Worm (Caenorhabditis elegans) whole organism, L1 larva: ENCODE data around the gene T07D3.9.

Experiments
- C16A3.4 ChIP-seq: fragments of 150-350 bp; optimal IDR thresholded peaks from 2 replicates; lab custom pipeline; 2014; ENCODE audit warnings: missing biosample characterization, missing genetic modification characterization
- aha-1 ChIP-seq: fragments of 150-350 bp; optimal IDR thresholded peaks from 2 replicates; lab custom pipeline; 2014; ENCODE audit warnings: missing biosample characterization, missing genetic modification characterization
- alr-1 ChIP-seq: fragments of 200-800 bp; sonication (Bioruptor generic); optimal IDR thresholded peaks from 2 replicates; lab custom pipeline; 2018; ENCODE audit warnings: borderline replicate concordance, mild to moderate bottlenecking, missing genetic modification characterization, missing compliant biosample characterization
- aly-2 ChIP-seq: fragments of 150-350 bp; optimal IDR thresholded peaks from 2 replicates; lab custom pipeline; 2014; ENCODE audit warnings: missing biosample characterization, missing genetic modification characterization
- ama-1 ChIP-seq: fragments of 150-350 bp; optimal IDR thresholded peaks from 2 replicates; lab custom pipeline; 2014
- blmp-1 ChIP-seq: fragments of 150-350 bp; optimal IDR thresholded peaks from 2 replicates; lab custom pipeline; 2014; ENCODE audit warnings: missing biosample characterization, missing genetic modification characterization
- ceh-63 ChIP-seq: fragments of 200-800 bp; sonication (Bioruptor generic); optimal IDR thresholded peaks from 2 replicates; lab custom pipeline; 2018; ENCODE audit warnings: mild to moderate bottlenecking, missing genetic modification characterization, missing compliant biosample characterization
- ceh-82 ChIP-seq, 3 experiments: fragments of 150-350 bp in 1 of 3; sonication (generic microtip) in 2 of 3; optimal IDR thresholded peaks; 2 replicates each; lab custom pipeline; 2014 to 2017; ENCODE audit warnings: missing biosample characterization in 3 of 3, missing genetic modification characterization in 3 of 3
- ces-1 ChIP-seq: fragments of 150-350 bp; optimal IDR thresholded peaks from 2 replicates; lab custom pipeline; 2014; ENCODE audit warnings: missing biosample characterization, missing genetic modification reagents, missing genetic modification characterization
- dpl-1 ChIP-seq, 3 experiments: fragments of 150-350 bp in 2 of 3; sonication (generic microtip) in 1 of 3; optimal IDR thresholded peaks; 2 replicates each; lab custom pipeline; 2014 to 2017; ENCODE audit warnings: missing biosample characterization in 3 of 3, missing genetic modification characterization in 3 of 3, missing genetic modification reagents in 3 of 3
- efl-1 ChIP-seq, 4 experiments: fragments of 150-350 bp; optimal IDR thresholded peaks in 3 of 4; peaks in 1 of 4; 1 replicate in 1 of 4; 2 replicates in 3 of 4; lab custom pipeline; 2014; ENCODE audit warnings: missing biosample characterization in 2 of 4, missing genetic modification characterization in 2 of 4, missing genetic modification reagents in 2 of 4
- efl-3 ChIP-seq: fragments of 200-800 bp; sonication (Bioruptor generic); optimal IDR thresholded peaks from 2 replicates; lab custom pipeline; 2018; ENCODE audit warnings: mild to moderate bottlenecking, missing genetic modification characterization, missing compliant biosample characterization
- egl-13 ChIP-seq: sonication (generic microtip); optimal IDR thresholded peaks from 2 replicates; lab custom pipeline; 2016; ENCODE audit warnings: missing genotype, missing genetic modification reagents, missing genetic modification characterization, missing compliant biosample characterization
- elt-2 ChIP-seq: sonication (generic microtip); optimal IDR thresholded peaks from 2 replicates; lab custom pipeline; 2016; ENCODE audit warnings: missing genetic modification characterization, mild to moderate bottlenecking, inconsistent platforms, missing compliant biosample characterization, missing genetic modification reagents
- elt-3 ChIP-seq, 6 experiments: fragments of 150-350 bp in 1 of 6; sonication (generic microtip); optimal IDR thresholded peaks; 2 replicates each; lab custom pipeline; 2017 to 2018; ENCODE audit warnings: missing biosample characterization in 6 of 6, missing genetic modification characterization in 6 of 6, inconsistent platforms in 1 of 6
- fkh-4 ChIP-seq: sonication (generic microtip); optimal IDR thresholded peaks from 2 replicates; lab custom pipeline; 2016; ENCODE audit warnings: missing compliant biosample characterization, missing genetic modification characterization, borderline replicate concordance
- grh-1 ChIP-seq: fragments of 200-800 bp; sonication (Bioruptor generic); IDR thresholded peaks from 2 replicates; pipeline ENCODE4 v1.3.6; 2022; ENCODE audit warnings: missing genetic modification reagents, missing genetic modification characterization, missing compliant biosample characterization
- hlh-17 ChIP-seq: fragments of 200-800 bp; sonication (Bioruptor generic); optimal IDR thresholded peaks from 2 replicates; lab custom pipeline; 2018; ENCODE audit warnings: missing genetic modification characterization, mild to moderate bottlenecking, missing compliant biosample characterization, moderate library complexity, borderline replicate concordance
- hlh-4 ChIP-seq: sonication (generic microtip); optimal IDR thresholded peaks from 2 replicates; lab custom pipeline; 2016; ENCODE audit warnings: mild to moderate bottlenecking, missing genetic modification characterization, missing compliant biosample characterization
- hpl-2 ChIP-seq: fragments of 150-350 bp; optimal IDR thresholded peaks from 2 replicates; lab custom pipeline; 2014; ENCODE audit warnings: missing biosample characterization, missing genetic modification reagents, missing genetic modification characterization
- irx-1 ChIP-seq: sonication (generic microtip); optimal IDR thresholded peaks from 2 replicates; lab custom pipeline; 2016; ENCODE audit warnings: missing genetic modification characterization, missing compliant biosample characterization
- isw-1 ChIP-seq: fragments of 200-800 bp; sonication (Bioruptor generic); IDR thresholded peaks from 2 replicates; pipeline ENCODE4 v1.3.6; 2022; ENCODE audit warnings: missing genetic modification characterization, missing compliant biosample characterization
- lin-14 ChIP-seq: fragments of 200-800 bp; sonication (Bioruptor generic); optimal IDR thresholded peaks from 2 replicates; lab custom pipeline; 2018; ENCODE audit warnings: mild to moderate bottlenecking, missing genetic modification characterization, moderate library complexity, missing compliant biosample characterization
- lin-35 ChIP-seq, 2 experiments: fragments of 150-350 bp; optimal IDR thresholded peaks; 2 replicates each; lab custom pipeline; 2014; ENCODE audit warnings: missing biosample characterization in 2 of 2, missing genetic modification characterization in 2 of 2, missing genetic modification reagents in 2 of 2
- mef-2 ChIP-seq: fragments of 150-350 bp; optimal IDR thresholded peaks from 2 replicates; lab custom pipeline; 2014; ENCODE audit warnings: missing biosample characterization, missing genetic modification characterization
- mep-1 ChIP-seq: fragments of 150-350 bp; optimal IDR thresholded peaks from 2 replicates; lab custom pipeline; 2014; ENCODE audit warnings: missing biosample characterization, missing genetic modification characterization
- nhr-20 ChIP-seq: sonication (generic microtip); optimal IDR thresholded peaks from 2 replicates; lab custom pipeline; 2016; ENCODE audit warnings: mild to moderate bottlenecking, missing genetic modification characterization, missing compliant biosample characterization
- nhr-237 ChIP-seq: fragments of 150-350 bp; optimal IDR thresholded peaks from 2 replicates; lab custom pipeline; 2014; ENCODE audit warnings: missing biosample characterization, missing genetic modification characterization
- nhr-47 ChIP-seq: sonication (generic microtip); optimal IDR thresholded peaks from 2 replicates; lab custom pipeline; 2016; ENCODE audit warnings: mild to moderate bottlenecking, missing genetic modification characterization, moderate library complexity, missing compliant biosample characterization
- nhr-71 ChIP-seq: sonication (generic microtip); optimal IDR thresholded peaks from 2 replicates; lab custom pipeline; 2016; ENCODE audit warnings: mild to moderate bottlenecking, missing genetic modification characterization, moderate library complexity, missing compliant biosample characterization
- nhr-77 ChIP-seq: fragments of 150-350 bp; optimal IDR thresholded peaks from 2 replicates; lab custom pipeline; 2014; ENCODE audit warnings: missing biosample characterization, missing genetic modification characterization
- nhr-85 ChIP-seq: sonication (generic microtip); peaks from one replicate; lab custom pipeline; 2016; ENCODE audit warnings: missing genetic modification characterization, inconsistent platforms, missing compliant biosample characterization
- nhr-90 ChIP-seq: sonication (generic microtip); optimal IDR thresholded peaks from 2 replicates; lab custom pipeline; 2016; ENCODE audit warnings: mild to moderate bottlenecking, missing genetic modification characterization, missing compliant biosample characterization; ENCODE audit not compliant: poor library complexity
- pag-3 ChIP-seq: sonication (generic microtip); optimal IDR thresholded peaks from 2 replicates; lab custom pipeline; 2017; ENCODE audit warnings: missing genetic modification characterization, mild to moderate bottlenecking, missing compliant biosample characterization, antibody characterized with exemption, borderline replicate concordance; ENCODE audit not compliant: insufficient read depth
- pax-3 ChIP-seq: fragments of 200-800 bp; sonication (Bioruptor generic); optimal IDR thresholded peaks from 2 replicates; lab custom pipeline; 2018; ENCODE audit warnings: mild to moderate bottlenecking, missing genetic modification characterization, moderate library complexity, missing compliant biosample characterization
- pqm-1 ChIP-seq: sonication (generic microtip); optimal IDR thresholded peaks from 3 replicates; lab custom pipeline; 2017; ENCODE audit warnings: missing biosample characterization, missing genetic modification characterization
- rnt-1 ChIP-seq: sonication (generic microtip); optimal IDR thresholded peaks from 2 replicates; lab custom pipeline; 2016; ENCODE audit warnings: mild to moderate bottlenecking, missing genetic modification characterization, moderate library complexity, missing compliant biosample characterization
- snpc-4 ChIP-seq: fragments of 150-350 bp; optimal IDR thresholded peaks from 2 replicates; lab custom pipeline; 2014; ENCODE audit warnings: missing biosample characterization, missing genetic modification characterization
- snu-23 ChIP-seq: sonication (generic microtip); optimal IDR thresholded peaks from 2 replicates; lab custom pipeline; 2016; ENCODE audit warnings: missing genetic modification characterization, missing compliant biosample characterization
- sptf-1 ChIP-seq: fragments of 150-350 bp; optimal IDR thresholded peaks from 2 replicates; lab custom pipeline; 2014; ENCODE audit warnings: missing biosample characterization, missing genetic modification characterization
- swsn-7 ChIP-seq: sonication (generic microtip); optimal IDR thresholded peaks from 2 replicates; lab custom pipeline; 2016; ENCODE audit warnings: missing genetic modification characterization, missing compliant biosample characterization
- tbx-2 ChIP-seq: sonication (generic microtip); optimal IDR thresholded peaks from 2 replicates; lab custom pipeline; 2016; ENCODE audit warnings: missing genetic modification characterization, missing compliant biosample characterization
- unc-30 ChIP-seq: sonication (generic microtip); optimal IDR thresholded peaks from 2 replicates; lab custom pipeline; 2017; ENCODE audit warnings: missing biosample characterization, missing genetic modification characterization
- unc-86 ChIP-seq: sonication (generic microtip); optimal IDR thresholded peaks from 2 replicates; lab custom pipeline; 2016; ENCODE audit warnings: missing genetic modification characterization, missing compliant biosample characterization
- xbp-1 ChIP-seq: sonication (generic microtip); optimal IDR thresholded peaks from 2 replicates; lab custom pipeline; 2016; ENCODE audit warnings: missing genetic modification characterization, missing compliant biosample characterization

The T07D3.9 gene

ce11 chrII:880666-881226, 20.0 kb downstream of the T07D3.9 start:
- TF ChIP-seq elt-2 (tag; lab: Kevin White, UChicago) = peak; percentile 79
- TF ChIP-seq nhr-20 = peak; percentile 21
- TF ChIP-seq unc-30 (tag; lab: Kevin White, UChicago) = no peak

- TF ChIP-seq elt-3 (tag; optimal IDR thresholded peaks at IDR 0.05; lab: Kevin White, UChicago) (no peak), grh-1 (no peak)
These were observed 25.0 kb downstream of the T07D3.9 start for ce11 chrII:875739-876138.

DNA sequence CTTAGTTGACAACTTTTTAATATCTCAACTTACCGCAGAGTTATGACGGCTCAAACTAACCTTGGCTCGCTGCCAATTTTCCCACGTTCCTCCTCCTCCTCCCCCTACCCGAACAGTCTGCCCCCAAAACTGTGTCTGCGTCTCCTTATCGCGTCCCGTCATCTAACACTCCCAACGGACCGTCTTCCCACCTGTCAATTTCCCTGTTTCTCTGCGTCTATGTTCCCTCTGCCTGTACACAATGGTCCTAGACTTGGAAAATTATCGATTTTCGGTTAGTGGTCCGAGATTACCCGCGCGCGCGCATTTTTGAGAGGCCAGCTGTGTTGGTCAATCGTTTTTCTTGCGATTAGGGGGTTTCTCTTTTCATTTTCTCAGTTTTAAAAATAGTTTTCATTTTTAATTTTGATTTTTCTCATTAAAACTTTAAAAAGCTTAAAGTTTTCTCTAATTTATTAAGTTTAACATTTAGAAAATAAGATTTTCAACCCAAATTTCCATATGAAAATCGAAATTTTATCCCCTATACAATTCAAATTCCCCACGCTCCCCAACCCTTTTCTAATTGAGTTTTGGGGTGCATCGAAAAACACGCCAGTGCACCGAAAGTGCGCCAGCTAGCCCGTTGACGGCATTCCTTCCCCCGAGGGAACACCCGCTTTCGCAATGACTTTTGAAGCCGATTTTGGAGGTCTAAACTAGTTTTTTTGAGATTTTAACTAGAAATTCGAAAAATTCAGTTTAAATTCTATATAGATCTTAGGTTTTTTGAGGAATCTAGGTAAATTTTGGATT, 27.5 kb downstream of the T07D3.9 start, which contains the start of gene alg-2:
TSS of gene alg-2 (plus strand) at position 220 of the 795 bp plus-strand sequence.
- TF ChIP-seq ceh-63 (GFP tag; lab: Kevin White, UChicago) (no peak), elt-3 (tag; optimal IDR thresholded peaks at IDR 0.05; lab: Kevin White, UChicago) (peak in 1 of 6 experiments; percentile 24), efl-1 (optimal IDR thresholded peaks at IDR 0.05; lab: Kevin White, UChicago) (peak; percentile 56), efl-1 (GFP tag; optimal IDR thresholded peaks at IDR 0.05 in 1 of 2; lab: Kevin White, UChicago) (peak; percentile 67 to 95), nhr-77 (no peak), aha-1 (tag; lab: Kevin White, UChicago) (no peak), swsn-7 (tag; lab: Kevin White, UChicago) (peak; percentile 37), snu-23 (GFP tag; lab: Kevin White, UChicago) (peak; percentile 43), unc-86 (tag; lab: Kevin White, UChicago) (no peak), sptf-1 (tag; lab: Kevin White, UChicago) (no peak), pag-3 (no peak), hlh-17 (GFP tag; lab: Kevin White, UChicago) (no peak), snpc-4 (peak; percentile 40), tbx-2 (tag; lab: Kevin White, UChicago) (peak; percentile 16), C16A3.4 (peak; percentile 51), hpl-2 (no peak), irx-1 (no peak), isw-1 (GFP tag; lab: Robert Waterston, UW) (no peak), ama-1 (lab: Kevin White, UChicago) (no peak), nhr-85 (tag; lab: Kevin White, UChicago) (peak; percentile 63), aly-2 (tag; lab: Kevin White, UChicago) (no peak), ces-1 (GFP tag; lab: Kevin White, UChicago) (no peak), blmp-1 (no peak), efl-3 (GFP tag; lab: Kevin White, UChicago) (no peak), grh-1 (0 out of 2 replicates have a peak, but pooled peaks have one; percentile 13), xbp-1 (tag; lab: Kevin White, UChicago) (peak; percentile 14), alr-1 (tag; lab: Kevin White, UChicago) (no peak), rnt-1 (peak; percentile 60), ceh-82 (tag; optimal IDR thresholded peaks at IDR 0.05; lab: Kevin White, UChicago) (peak in 2 of 3 experiments; percentile 6 to 71), pqm-1 (tag; lab: Kevin White, UChicago) (no peak), lin-14 (GFP tag; lab: Kevin White, UChicago) (peak; percentile 86), nhr-90 (tag; lab: Kevin White, UChicago) (no peak), nhr-237 (tag; lab: Kevin White, UChicago) (no peak), hlh-4 (tag; lab: Kevin White, UChicago) (no peak), mep-1 (tag; lab: Kevin White, UChicago) (peak; percentile 75), pax-3 (tag; lab: Kevin White, UChicago) (no peak), lin-35 (GFP tag; optimal IDR thresholded peaks at IDR 0.05; lab: Kevin White, UChicago) (peak; percentile 62 to 68), fkh-4 (no peak), dpl-1 (GFP tag; optimal IDR thresholded peaks at IDR 0.05; lab: Kevin White, UChicago) (peak; percentile 45 to 69 (median 48)), nhr-47 (tag; lab: Kevin White, UChicago) (peak; percentile 55), nhr-20 (peak; percentile 26), mef-2 (tag; lab: Kevin White, UChicago) (no peak), nhr-71 (tag; lab: Kevin White, UChicago) (peak; percentile 53), egl-13 (tag; lab: Kevin White, UChicago) (no peak)
